Worm (Caenorhabditis elegans) whole organism, L4/young adult: ENCODE data around the gene let-756.
A peak's percentile ranks its signal among the peaks of the same experiment; 100 is the strongest.

Experiments used
- W03F9.2 ChIP-seq: fragments of 150-350 bp; optimal IDR thresholded peaks from 2 replicates; lab custom pipeline; 2014; ENCODE audit warnings: missing biosample characterization, missing genetic modification characterization
- dao-5 ChIP-seq: sonication (generic microtip); optimal IDR thresholded peaks from 2 replicates; lab custom pipeline; 2016; ENCODE audit warnings: missing genotype, missing genetic modification characterization, moderate library complexity, missing compliant biosample characterization
- him-1 ChIP-seq: sonication (generic microtip); optimal IDR thresholded peaks from 2 replicates; lab custom pipeline; 2016; ENCODE audit warnings: missing genotype, missing genetic modification reagents, missing genetic modification characterization, missing compliant biosample characterization

Gene let-756

ce11 chrIII:6415306-6415973 lies 8.5 kb downstream of the let-756 start, which contains the start of gene nas-4:
nas-4 (minus strand) TSS chrIII:6415656.
- TF ChIP-seq him-1 (tag; lab: Kevin White, UChicago) = no peak
- TF ChIP-seq W03F9.2 (tag; lab: Kevin White, UChicago) = no peak
- no peak for TF ChIP-seq dao-5 (tag; lab: Kevin White, UChicago)

- TF ChIP-seq W03F9.2 (tag; lab: Kevin White, UChicago) = no peak
- no peak for TF ChIP-seq dao-5 (tag; lab: Kevin White, UChicago)
- no peak for TF ChIP-seq him-1 (tag; lab: Kevin White, UChicago)
These were observed 11.3 kb downstream of the let-756 start for ce11 chrIII:6418254-6418653.

ce11 chrIII:6419409-6419944 lies 12.5 kb downstream of the let-756 start, which contains the start of gene atgl-1:
atgl-1 (minus strand) TSS chrIII:6419459.
- TF ChIP-seq W03F9.2 (tag; lab: Kevin White, UChicago) = no peak
- no peak for TF ChIP-seq him-1 (tag; lab: Kevin White, UChicago)
- TF ChIP-seq dao-5 (tag; lab: Kevin White, UChicago) = no peak

- no peak for TF ChIP-seq dao-5 (tag; lab: Kevin White, UChicago)
- TF ChIP-seq W03F9.2 (tag; lab: Kevin White, UChicago) = no peak
- TF ChIP-seq him-1 (tag; lab: Kevin White, UChicago) = no peak
These were observed 13.3 kb downstream of the let-756 start for ce11 chrIII:6420201-6420600.

ce11 chrIII:6420995-6421404 lies 14.1 kb downstream of the let-756 start:
- TF ChIP-seq dao-5 (tag; lab: Kevin White, UChicago) (no peak), W03F9.2 (tag; lab: Kevin White, UChicago) (peak; percentile 60)

- TF ChIP-seq dao-5 (tag; lab: Kevin White, UChicago) (no peak), W03F9.2 (tag; lab: Kevin White, UChicago) (no peak), him-1 (tag; lab: Kevin White, UChicago) (no peak)
These were observed 14.5 kb downstream of the let-756 start for ce11 chrIII:6421473-6421872.

- no peak for TF ChIP-seq him-1 (tag; lab: Kevin White, UChicago)
- TF ChIP-seq dao-5 (tag; lab: Kevin White, UChicago) = no peak
- no peak for TF ChIP-seq W03F9.2 (tag; lab: Kevin White, UChicago)
These were observed 15.1 kb downstream of the let-756 start for ce11 chrIII:6421973-6422511.

ce11 chrIII:6422721-6423120 lies 15.8 kb downstream of the let-756 start:
- TF ChIP-seq W03F9.2 (tag; lab: Kevin White, UChicago) = no peak

ce11 chrIII:6427205-6427604 lies 20.3 kb downstream of the let-756 start, which contains the start of gene C05D11.8:
C05D11.8 (minus strand) TSS chrIII:6427305.
- TF ChIP-seq dao-5 (tag; lab: Kevin White, UChicago) (no peak), him-1 (tag; lab: Kevin White, UChicago) (no peak), W03F9.2 (tag; lab: Kevin White, UChicago) (no peak)

- no peak for TF ChIP-seq dao-5 (tag; lab: Kevin White, UChicago)
- no peak for TF ChIP-seq him-1 (tag; lab: Kevin White, UChicago)
- no peak for TF ChIP-seq W03F9.2 (tag; lab: Kevin White, UChicago)
These were observed 23.9 kb downstream of the let-756 start, which contains the start of gene popl-1 for ce11 chrIII:6430834-6431233. popl-1 (minus strand) TSS chrIII:6430934.

ce11 chrIII:6431766-6432228 lies 24.9 kb downstream of the let-756 start, which contains the start of the genes mrps-17 and txdc-9:
mrps-17 (minus strand) TSS chrIII:6431798.
txdc-9 (plus strand) TSS chrIII:6432178.
- TF ChIP-seq W03F9.2 (tag; lab: Kevin White, UChicago) (peak; percentile 91), him-1 (tag; lab: Kevin White, UChicago) (no peak), dao-5 (tag; lab: Kevin White, UChicago) (no peak)

ce11 chrIII:6432939-6433338 lies 26.0 kb downstream of the let-756 start, which contains the start of gene vps-16:
vps-16 (plus strand) TSS chrIII:6433239.
- TF ChIP-seq him-1 (tag; lab: Kevin White, UChicago) (no peak), W03F9.2 (tag; lab: Kevin White, UChicago) (no peak), dao-5 (tag; lab: Kevin White, UChicago) (no peak)

ce11 chrIII:6436308-6436707 lies 29.4 kb downstream of the let-756 start, which contains the start of gene C05D11.1:
C05D11.1 (plus strand) TSS chrIII:6436608.
- TF ChIP-seq him-1 (tag; lab: Kevin White, UChicago) = no peak
